Fruit fly (Drosophila melanogaster) whole organism, embryonic: ENCODE results near the gene CG17097.

Experiments
- Abd-B ChIP-seq: fragments of 200-800 bp; sonication (Bioruptor generic); optimal IDR thresholded peaks from 2 replicates; lab custom pipeline; 2018; ENCODE audit warnings: missing biosample characterization, mild to moderate bottlenecking, missing genetic modification characterization, moderate library complexity
- Ada2b ChIP-seq: fragments of 200-800 bp; sonication (Bioruptor generic); IDR thresholded peaks from 2 replicates; pipeline ENCODE4 v1.3.6; 2022; ENCODE audit warnings: missing biosample characterization, missing genetic modification characterization
- Antp ChIP-seq: fragments of 200-800 bp; sonication (Bioruptor generic); optimal IDR thresholded peaks from 3 replicates; lab custom pipeline; 2016; ENCODE audit warnings: missing biosample characterization, missing genetic modification characterization
- B-H1 ChIP-seq: fragments of 200-800 bp; sonication (Bioruptor generic); IDR thresholded peaks from 3 replicates; pipeline ENCODE4 v1.3.6; 2022; ENCODE audit warnings: missing biosample characterization, missing genetic modification characterization
- CG10321 ChIP-seq: fragments of 200-800 bp; sonication (Bioruptor generic); IDR thresholded peaks from 2 replicates; pipeline ENCODE4 v1.3.6; 2022; ENCODE audit warnings: missing biosample characterization, missing genetic modification characterization
- CG10431 ChIP-seq: fragments of 200-800 bp; sonication (Bioruptor generic); optimal IDR thresholded peaks from 3 replicates; lab custom pipeline; 2018; ENCODE audit warnings: missing biosample characterization, mild to moderate bottlenecking, missing genetic modification characterization
- CG11093 ChIP-seq: fragments of 200-800 bp; sonication (Bioruptor generic); IDR thresholded peaks from 3 replicates; pipeline ENCODE4 v1.3.6; 2022; ENCODE audit warnings: missing biosample characterization, missing genetic modification characterization
- CG12299 ChIP-seq: fragments of 200-800 bp; sonication (Bioruptor generic); optimal IDR thresholded peaks from 2 replicates; lab custom pipeline; 2018; ENCODE audit warnings: missing biosample characterization, mild to moderate bottlenecking, missing genetic modification characterization
- CG12769 ChIP-seq: fragments of 200-800 bp; sonication (Bioruptor generic); optimal IDR thresholded peaks from 2 replicates; lab custom pipeline; 2019; ENCODE audit warnings: missing biosample characterization, mild to moderate bottlenecking, missing genetic modification characterization, moderate library complexity
- CG13123 ChIP-seq: fragments of 200-800 bp; sonication (Bioruptor generic); optimal IDR thresholded peaks from 2 replicates; lab custom pipeline; 2016; ENCODE audit warnings: missing biosample characterization, missing genetic modification characterization
- CG1792 ChIP-seq: fragments of 200-800 bp; sonication (Bioruptor generic); optimal IDR thresholded peaks from 2 replicates; lab custom pipeline; 2016; ENCODE audit warnings: missing biosample characterization, missing genetic modification characterization
- CG32532 ChIP-seq: fragments of 200-800 bp; sonication (Bioruptor generic); IDR thresholded peaks from 2 replicates; pipeline ENCODE4 v1.3.6; 2022; ENCODE audit warnings: missing biosample characterization, missing genetic modification characterization
- CG3838 ChIP-seq: fragments of 200-800 bp; sonication (Bioruptor generic); optimal IDR thresholded peaks from 3 replicates; lab custom pipeline; 2016; ENCODE audit warnings: missing biosample characterization, missing genetic modification characterization
- CG3847 ChIP-seq: fragments of 200-800 bp; sonication (Bioruptor generic); IDR thresholded peaks from 2 replicates; pipeline ENCODE4 v1.3.6; 2022; ENCODE audit warnings: missing biosample characterization, missing genetic modification characterization
- CG43689 ChIP-seq: fragments of 200-800 bp; sonication (Bioruptor generic); IDR thresholded peaks from 2 replicates; pipeline ENCODE4 v1.3.6; 2022; ENCODE audit warnings: missing biosample characterization, missing genetic modification characterization
- CG6654 ChIP-seq: fragments of 200-800 bp; sonication (Bioruptor generic); optimal IDR thresholded peaks from 2 replicates; lab custom pipeline; 2017; ENCODE audit warnings: missing biosample characterization, mild to moderate bottlenecking, missing genetic modification characterization
- CG6813 ChIP-seq: fragments of 200-800 bp; sonication (Bioruptor generic); optimal IDR thresholded peaks from 2 replicates; lab custom pipeline; 2017; ENCODE audit warnings: missing biosample characterization, missing genetic modification characterization, mild to moderate bottlenecking, moderate library complexity, missing genetic modification reagents
- CG7357 ChIP-seq: fragments of 200-800 bp; sonication (Bioruptor generic); IDR thresholded peaks from 3 replicates; pipeline ENCODE4 v1.3.6; 2022; ENCODE audit warnings: missing biosample characterization, missing genetic modification characterization
- CG7839 ChIP-seq: fragments of 200-800 bp; sonication (Bioruptor generic); optimal IDR thresholded peaks from 3 replicates; lab custom pipeline; 2018; ENCODE audit warnings: missing biosample characterization, mild to moderate bottlenecking, missing genetic modification characterization, moderate library complexity
- CG8765 ChIP-seq: fragments of 200-800 bp; sonication (Bioruptor generic); IDR thresholded peaks from 2 replicates; pipeline ENCODE4 v1.3.6; 2022; ENCODE audit warnings: missing biosample characterization, missing genetic modification characterization
- CrebB ChIP-seq: fragments of 200-800 bp; sonication (Bioruptor generic); optimal IDR thresholded peaks from 3 replicates; lab custom pipeline; 2018; ENCODE audit warnings: missing biosample characterization, mild to moderate bottlenecking, missing genetic modification characterization
- Dll ChIP-seq: fragments of 200-800 bp; sonication (Bioruptor generic); IDR thresholded peaks from 4 replicates; pipeline ENCODE4 v1.3.6; 2022; ENCODE audit warnings: missing biosample characterization, missing genetic modification characterization; ENCODE audit not compliant: partially characterized antibody
- Gug ChIP-seq: fragments of 200-800 bp; sonication (Bioruptor generic); IDR thresholded peaks from 4 replicates; pipeline ENCODE4 v1.3.6; 2022; ENCODE audit warnings: missing biosample characterization, missing genetic modification characterization
- MESR4 ChIP-seq: fragments of 200-800 bp; sonication (Bioruptor generic); optimal IDR thresholded peaks from 2 replicates; lab custom pipeline; 2018; ENCODE audit warnings: missing biosample characterization, mild to moderate bottlenecking, missing genetic modification characterization, moderate library complexity
- Mrtf ChIP-seq: fragments of 200-800 bp; sonication (Bioruptor generic); IDR thresholded peaks from 3 replicates; pipeline ENCODE4 v1.3.6; 2022; ENCODE audit warnings: missing biosample characterization, missing genetic modification characterization
- Spps ChIP-seq: fragments of 200-800 bp; sonication (Bioruptor generic); optimal IDR thresholded peaks from 2 replicates; lab custom pipeline; 2018; ENCODE audit warnings: missing biosample characterization, mild to moderate bottlenecking, missing genetic modification characterization
- Stat92E ChIP-seq, 3 experiments: fragments of >200 bp in 2 of 3; fragments of 200-800 bp in 1 of 3; sonication (Bioruptor generic) in 1 of 3; optimal IDR thresholded peaks; 2 replicates each; lab custom pipeline; 2017 to 2019; ENCODE audit warnings: missing biosample characterization in 3 of 3, missing genetic modification characterization in 3 of 3, mild to moderate bottlenecking in 1 of 3, moderate library complexity in 1 of 3
- bbx ChIP-seq: fragments of 200-800 bp; sonication (Bioruptor generic); IDR thresholded peaks from 2 replicates; pipeline ENCODE4 v1.3.6; 2022; ENCODE audit warnings: missing biosample characterization, missing genetic modification characterization; ENCODE audit not compliant: partially characterized antibody
- bigmax ChIP-seq: fragments of 200-800 bp; sonication (Bioruptor generic); optimal IDR thresholded peaks from 2 replicates; lab custom pipeline; 2018; ENCODE audit warnings: missing biosample characterization, mild to moderate bottlenecking, missing genetic modification characterization
- chinmo ChIP-seq: fragments of 200-800 bp; sonication (Bioruptor generic); IDR thresholded peaks from 4 replicates; pipeline ENCODE4 v1.3.6; 2022; ENCODE audit warnings: missing biosample characterization, missing genetic modification characterization; ENCODE audit not compliant: partially characterized antibody
- ci ChIP-seq: fragments of 200-800 bp; sonication (Bioruptor generic); IDR thresholded peaks from 3 replicates; pipeline ENCODE4 v1.3.6; 2022; ENCODE audit warnings: missing biosample characterization, missing genetic modification characterization
- disco-r ChIP-seq: fragments of 200-800 bp; sonication (Bioruptor generic); optimal IDR thresholded peaks from 2 replicates; lab custom pipeline; 2016; ENCODE audit warnings: missing biosample characterization, missing genetic modification characterization
- dm ChIP-seq: fragments of 200-800 bp; sonication (Bioruptor generic); optimal IDR thresholded peaks from 3 replicates; lab custom pipeline; 2016; ENCODE audit warnings: missing biosample characterization, missing genetic modification characterization
- fru ChIP-seq: fragments of >200 bp; optimal IDR thresholded peaks from 2 replicates; lab custom pipeline; 2017
- ham ChIP-seq: fragments of 200-800 bp; sonication (Bioruptor generic); IDR thresholded peaks from 2 replicates; pipeline ENCODE4 v1.3.6; 2022; ENCODE audit warnings: missing biosample characterization, missing genetic modification characterization
- ind ChIP-seq: fragments of 200-800 bp; sonication (Bioruptor generic); optimal IDR thresholded peaks from 3 replicates; lab custom pipeline; 2016; ENCODE audit warnings: missing biosample characterization, missing genetic modification characterization
- jing ChIP-seq: fragments of 200-800 bp; sonication (Bioruptor generic); optimal IDR thresholded peaks from 2 replicates; lab custom pipeline; 2018; ENCODE audit warnings: missing biosample characterization, mild to moderate bottlenecking, missing genetic modification characterization
- lmd ChIP-seq: fragments of 200-800 bp; sonication (Bioruptor generic); IDR thresholded peaks from 2 replicates; pipeline ENCODE4 v1.3.6; 2022; ENCODE audit warnings: missing biosample characterization, missing genetic modification characterization
- maf-S ChIP-seq: fragments of 200-800 bp; sonication (Bioruptor generic); optimal IDR thresholded peaks from 2 replicates; lab custom pipeline; 2016; ENCODE audit warnings: missing biosample characterization, missing genetic modification characterization
- nerfin-2 ChIP-seq: fragments of 200-800 bp; sonication (Bioruptor generic); IDR thresholded peaks from 2 replicates; pipeline ENCODE4 v1.3.6; 2022; ENCODE audit warnings: missing biosample characterization, missing genetic modification characterization; ENCODE audit not compliant: partially characterized antibody
- nom ChIP-seq: fragments of 200-800 bp; sonication (Bioruptor generic); optimal IDR thresholded peaks from 2 replicates; lab custom pipeline; 2017; ENCODE audit warnings: missing biosample characterization, missing genetic modification characterization, mild to moderate bottlenecking, moderate library complexity, missing genetic modification reagents
- otp ChIP-seq: fragments of 200-800 bp; sonication (Bioruptor generic); IDR thresholded peaks from 3 replicates; pipeline ENCODE4, ENCODE4 v1.3.6; 2022; ENCODE audit warnings: missing biosample characterization, missing genetic modification characterization
- prd ChIP-seq, 3 experiments: fragments of >200 bp in 2 of 3; fragments of 200-800 bp in 1 of 3; sonication (Bioruptor generic) in 1 of 3; optimal IDR thresholded peaks in 2 of 3; IDR thresholded peaks in 1 of 3; 2 replicates in 2 of 3; 3 replicates in 1 of 3; pipeline versions ENCODE4 v1.3.6 to Lab custom; 2017 to 2022; ENCODE audit warnings: missing biosample characterization in 1 of 3, missing genetic modification characterization in 1 of 3
- schlank ChIP-seq: fragments of 200-800 bp; sonication (Bioruptor generic); optimal IDR thresholded peaks from 2 replicates; lab custom pipeline; 2018; ENCODE audit warnings: missing biosample characterization, mild to moderate bottlenecking, missing genetic modification characterization
- sd ChIP-seq: fragments of 200-800 bp; sonication (Bioruptor generic); optimal IDR thresholded peaks from 3 replicates; lab custom pipeline; 2018; ENCODE audit warnings: missing biosample characterization, mild to moderate bottlenecking, missing genetic modification characterization, moderate library complexity
- sens-2 ChIP-seq: fragments of 200-800 bp; sonication (Bioruptor generic); IDR thresholded peaks from 2 replicates; pipeline ENCODE4 v1.3.6; 2022; ENCODE audit warnings: missing biosample characterization, missing genetic modification characterization
- sima ChIP-seq: fragments of 200-800 bp; sonication (Bioruptor generic); optimal IDR thresholded peaks from 2 replicates; lab custom pipeline; 2016; ENCODE audit warnings: missing biosample characterization, missing genetic modification characterization
- sug ChIP-seq: fragments of 200-800 bp; optimal IDR thresholded peaks from 2 replicates; lab custom pipeline; 2019; ENCODE audit warnings: missing biosample characterization, mild to moderate bottlenecking, missing genetic modification characterization, moderate library complexity
- trem ChIP-seq: fragments of 200-800 bp; optimal IDR thresholded peaks from 3 replicates; lab custom pipeline; 2019; ENCODE audit warnings: missing biosample characterization, mild to moderate bottlenecking, missing genetic modification characterization, moderate library complexity
- zen ChIP-seq: fragments of 200-800 bp; sonication (Bioruptor generic); optimal IDR thresholded peaks from 3 replicates; lab custom pipeline; 2018; ENCODE audit warnings: missing biosample characterization, mild to moderate bottlenecking, missing genetic modification characterization, moderate library complexity
- zf30C ChIP-seq: fragments of 200-800 bp; sonication (Bioruptor generic); optimal IDR thresholded peaks from 3 replicates; lab custom pipeline; 2018; ENCODE audit warnings: missing biosample characterization, mild to moderate bottlenecking, missing genetic modification characterization

Gene CG17097

dm6 chr2L:10697992-10698391 is 51.8 kb downstream of the CG17097 start, which contains the start of gene CG7300 (continued):
- no peak for TF ChIP-seq CG8765 (GFP tag; lab: Robert Waterston, UW)
- TF ChIP-seq CG12299, result no peak
- no peak for TF ChIP-seq zen (tag; lab: Kevin White, UChicago)
- TF ChIP-seq Mrtf (GFP tag; lab: Robert Waterston, UW), result no peak
- TF ChIP-seq Antp, result no peak
- no peak for TF ChIP-seq bigmax (GFP tag; lab: Kevin White, UChicago)
- no peak for TF ChIP-seq CG10431 (GFP tag; lab: Kevin White, UChicago)
- no peak for TF ChIP-seq CG11093 (GFP tag; lab: Robert Waterston, UW)
- TF ChIP-seq CG13123 (GFP tag; lab: Kevin White, UChicago), result no peak
- TF ChIP-seq Abd-B (GFP tag; lab: Kevin White, UChicago), result peak; percentile 20
- no peak for TF ChIP-seq dm (GFP tag; lab: Kevin White, UChicago)
- no peak for TF ChIP-seq chinmo
- TF ChIP-seq CG12769 (tag; lab: Kevin White, UChicago), result peak; percentile 53
- no peak for TF ChIP-seq disco-r (GFP tag; lab: Kevin White, UChicago)
- TF ChIP-seq bbx, result no peak
- no peak for TF ChIP-seq CG6654 (GFP tag; lab: Kevin White, UChicago)
- TF ChIP-seq prd (optimal IDR thresholded peaks at IDR 0.05; lab: Kevin White, UChicago), result no peak
- peak; percentile 66; the same call in 2 of the 3 replicates for TF ChIP-seq prd (GFP tag; IDR thresholded peaks at IDR 0.05; lab: Robert Waterston, UW)
- no peak for TF ChIP-seq nom (GFP tag; lab: Kevin White, UChicago)
- no peak for TF ChIP-seq trem (tag; lab: Kevin White, UChicago)
- TF ChIP-seq CrebB (tag; lab: Kevin White, UChicago), result no peak
- TF ChIP-seq sd (tag; lab: Kevin White, UChicago), result no peak
- TF ChIP-seq Ada2b (GFP tag; lab: Robert Waterston, UW), result no peak
- TF ChIP-seq Dll, result no peak
- no peak for TF ChIP-seq CG3838
- TF ChIP-seq ci (GFP tag; lab: Robert Waterston, UW), result peak; percentile 69; the same call in 1 of the 3 replicates
- TF ChIP-seq CG1792, result no peak
- no peak for TF ChIP-seq nerfin-2 (GFP tag; lab: Robert Waterston, UW)
- peak; percentile 17 for TF ChIP-seq jing
- TF ChIP-seq MESR4 (GFP tag; lab: Kevin White, UChicago), result no peak
- TF ChIP-seq CG7357 (GFP tag; lab: Robert Waterston, UW), result peak; percentile 60; the same call in 1 of the 3 replicates
- TF ChIP-seq ham (GFP tag; lab: Robert Waterston, UW), result no peak
- TF ChIP-seq schlank, result peak; percentile 8
- TF ChIP-seq sens-2 (GFP tag; lab: Robert Waterston, UW), result no peak
- TF ChIP-seq Gug (GFP tag; lab: Robert Waterston, UW), result peak; percentile 44; the same call in 2 of the 4 replicates
- TF ChIP-seq sima (GFP tag; lab: Kevin White, UChicago), result no peak
- TF ChIP-seq B-H1, result peak; percentile 26; the same call in 1 of the 3 replicates
- no peak for TF ChIP-seq CG10321 (GFP tag; lab: Robert Waterston, UW)
- TF ChIP-seq CG3847 (GFP tag; lab: Robert Waterston, UW), result peak; percentile 63
- TF ChIP-seq lmd (GFP tag; lab: Robert Waterston, UW), result peak; percentile 78
- peak; percentile 63 for TF ChIP-seq ind (GFP tag; lab: Kevin White, UChicago)
- no peak for TF ChIP-seq Stat92E (GFP tag; optimal IDR thresholded peaks at IDR 0.05; lab: Kevin White, UChicago)
- peak; percentile 74 for TF ChIP-seq CG7839 (tag; lab: Kevin White, UChicago)
- TF ChIP-seq fru (lab: Kevin White, UChicago), result no peak
- peak; percentile 84 for TF ChIP-seq CG32532 (GFP tag; lab: Robert Waterston, UW)
- TF ChIP-seq CG43689, result no peak
- TF ChIP-seq maf-S (GFP tag; lab: Kevin White, UChicago), result no peak
- peak; percentile 8 for TF ChIP-seq CG6813 (GFP tag; lab: Kevin White, UChicago)
- peak; percentile 40 for TF ChIP-seq Spps
- no peak for TF ChIP-seq zf30C (GFP tag; lab: Kevin White, UChicago)
- peak; percentile 24; the same call in 1 of the 3 replicates for TF ChIP-seq otp (GFP tag; lab: Robert Waterston, UW)
- no peak for TF ChIP-seq sug
